Fruit fly (Drosophila melanogaster): ENCODE results near the gene SNF4Agamma.

The SNF4Agamma gene

DNA sequence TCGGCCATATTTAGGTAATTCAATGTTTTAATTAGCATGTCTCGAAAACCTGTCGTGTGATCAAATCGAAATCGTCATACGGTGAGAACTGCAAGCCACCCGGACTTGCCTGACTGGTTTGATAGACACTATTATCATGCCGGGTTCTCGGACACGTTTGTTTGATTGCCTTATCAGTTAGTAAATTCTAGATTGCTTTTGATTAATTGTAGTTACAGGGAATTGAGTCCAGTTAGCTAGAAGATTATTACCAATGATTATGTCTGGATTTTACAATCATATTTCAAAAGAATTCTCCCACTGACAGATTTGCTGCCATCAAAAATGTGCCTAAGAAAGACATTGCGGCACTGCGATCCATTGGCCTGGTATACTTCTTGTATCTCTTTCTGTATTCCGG, 30.8 kb upstream of the SNF4Agamma start:
- no peak for TF ChIP-seq acj6 (GFP tag; optimal IDR thresholded peaks at IDR 0.05)
- TF ChIP-seq CG6854 (GFP tag; optimal IDR thresholded peaks at IDR 0.05) = no peak
- TF ChIP-seq dac (GFP tag; optimal IDR thresholded peaks at IDR 0.05) = no peak
- no peak for TF ChIP-seq CG10669 (GFP tag; optimal IDR thresholded peaks at IDR 0.05)

DNA sequence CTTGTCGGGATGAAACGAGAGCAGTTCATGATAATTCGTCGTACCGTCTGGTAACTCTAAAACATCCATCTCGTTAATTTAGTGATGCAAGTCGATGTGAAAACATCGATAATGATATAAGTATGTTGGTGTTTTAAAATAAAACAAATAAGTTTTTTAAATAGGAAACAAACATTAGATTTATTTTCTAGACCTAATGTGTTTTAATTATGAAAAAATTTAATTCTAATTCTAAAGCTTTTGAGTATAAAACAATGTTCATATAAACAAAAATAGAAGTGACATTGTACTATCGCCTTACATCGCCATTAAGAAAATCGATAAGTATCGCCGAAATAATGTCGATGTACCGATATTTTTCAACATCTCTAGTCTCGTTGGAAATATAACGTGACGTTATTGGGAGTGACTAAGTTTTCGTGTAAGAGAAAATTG, 29.5 kb upstream of the SNF4Agamma start, which contains the start of gene Rab11:
Gene Rab11, plus strand, starts transcription at position 363 of the 435 bp plus-strand sequence.
- TF ChIP-seq Blimp-1 (GFP tag; optimal IDR thresholded peaks at IDR 0.05) = no peak
- TF ChIP-seq cyc (GFP tag; optimal IDR thresholded peaks at IDR 0.05) = peak; percentile 15
- no peak for TF ChIP-seq Gug (GFP tag; IDR thresholded peaks at IDR 0.05)
- TF ChIP-seq CG6792 (GFP tag; optimal IDR thresholded peaks at IDR 0.05) = peak; percentile 31
- TF ChIP-seq OdsH (GFP tag; optimal IDR thresholded peaks at IDR 0.05) = peak; percentile 52
- peak; percentile 48 for TF ChIP-seq CG3919 (GFP tag; optimal IDR thresholded peaks at IDR 0.05)
- no peak for TF ChIP-seq CG8319 (GFP tag; optimal IDR thresholded peaks at IDR 0.05)
- peak; percentile 1 for TF ChIP-seq CG11762 (GFP tag; optimal IDR thresholded peaks at IDR 0.05; ENCODE audit: insufficient read depth)
- no peak for TF ChIP-seq Smox (GFP tag; optimal IDR thresholded peaks at IDR 0.05)
- no peak for TF ChIP-seq CG6276 (GFP tag; optimal IDR thresholded peaks at IDR 0.05)
- peak; percentile 11 for TF ChIP-seq fkh (GFP tag; optimal IDR thresholded peaks at IDR 0.05)
- TF ChIP-seq Hr38 (GFP tag; optimal IDR thresholded peaks at IDR 0.05) = no peak
- TF ChIP-seq CG16779 (tag; optimal IDR thresholded peaks at IDR 0.05) = no peak
- no peak for TF ChIP-seq fd59A (GFP tag; optimal IDR thresholded peaks at IDR 0.05)
- TF ChIP-seq dsx (GFP tag; optimal IDR thresholded peaks at IDR 0.05; ENCODE audit: poor library complexity, severe bottlenecking) = no peak
- TF ChIP-seq Hr4 (GFP tag; optimal IDR thresholded peaks at IDR 0.05) = peak; percentile 57
- TF ChIP-seq CG11902 (GFP tag; optimal IDR thresholded peaks at IDR 0.05) = no peak
- peak; percentile 8 for TF ChIP-seq Sox102F (GFP tag; optimal IDR thresholded peaks at IDR 0.05)
- TF ChIP-seq CG8632 (GFP tag; optimal IDR thresholded peaks at IDR 0.05) = peak; percentile 11
- no peak for TF ChIP-seq CG6854 (GFP tag; optimal IDR thresholded peaks at IDR 0.05)
- no peak for TF ChIP-seq CG4318 (GFP tag; optimal IDR thresholded peaks at IDR 0.05)
- peak; percentile 27 for TF ChIP-seq CG32006 (GFP tag; optimal IDR thresholded peaks at IDR 0.05)
- peak; percentile 41 for TF ChIP-seq CG3032 (tag; optimal IDR thresholded peaks at IDR 0.05)
- TF ChIP-seq salr (GFP tag; optimal IDR thresholded peaks at IDR 0.05) = no peak
- peak; percentile 15 for TF ChIP-seq achi (GFP tag; optimal IDR thresholded peaks at IDR 0.05)
- TF ChIP-seq Sox14 (GFP tag; optimal IDR thresholded peaks at IDR 0.05) = peak; percentile 39
- peak; percentile 47 for TF ChIP-seq Met (GFP tag; optimal IDR thresholded peaks at IDR 0.05)
- TF ChIP-seq CG31627 (GFP tag; optimal IDR thresholded peaks at IDR 0.05) = peak; percentile 48
- peak; percentile 47 for TF ChIP-seq Hr39 (GFP tag; optimal IDR thresholded peaks at IDR 0.05)
- TF ChIP-seq Ets96B (tag; optimal IDR thresholded peaks at IDR 0.05) = no peak
- peak; percentile 45 for TF ChIP-seq lz (GFP tag; optimal IDR thresholded peaks at IDR 0.05)
- TF ChIP-seq acj6 (GFP tag; optimal IDR thresholded peaks at IDR 0.05) = peak; percentile 48
- TF ChIP-seq Eip93F (GFP tag; optimal IDR thresholded peaks at IDR 0.05) = no peak
- TF ChIP-seq CG11294 (GFP tag; IDR thresholded peaks at IDR 0.05) = no peak
- no peak for TF ChIP-seq ss (GFP tag; optimal IDR thresholded peaks at IDR 0.05)
- peak; percentile 52 for TF ChIP-seq svp (GFP tag)
- TF ChIP-seq CG10631 (GFP tag; optimal IDR thresholded peaks at IDR 0.05) = peak; percentile 53
- TF ChIP-seq Eip78C (GFP tag) = peak; percentile 49
- TF ChIP-seq topi (GFP tag; optimal IDR thresholded peaks at IDR 0.05) = peak; percentile 54
- TF ChIP-seq Sox15 (GFP tag; optimal IDR thresholded peaks at IDR 0.05) = peak; percentile 17
- peak; percentile 64 for TF ChIP-seq esn (GFP tag; optimal IDR thresholded peaks at IDR 0.05)
